Worm (Caenorhabditis elegans) whole organism, L2 larva: ENCODE data around the gene C05C12.4.

Experiments used
- aly-2 ChIP-seq: fragments of 150-350 bp; optimal IDR thresholded peaks from 2 replicates; lab custom pipeline; 2014; ENCODE audit warnings: missing biosample characterization, missing genetic modification characterization
- egl-27 ChIP-seq: sonication (generic microtip); optimal IDR thresholded peaks from 3 replicates; lab custom pipeline; 2017; ENCODE audit warnings: missing biosample characterization, missing genetic modification reagents, missing genetic modification characterization
- fos-1 ChIP-seq: fragments of 150-350 bp; optimal IDR thresholded peaks from 2 replicates; lab custom pipeline; 2014; ENCODE audit warnings: missing biosample characterization, missing genetic modification characterization
- lin-11 ChIP-seq: fragments of 150-350 bp; sonication (generic microtip); optimal IDR thresholded peaks from 2 replicates; lab custom pipeline; 2014; ENCODE audit warnings: missing biosample characterization, missing genetic modification characterization, inconsistent platforms, mixed read lengths
- lin-39 ChIP-seq: fragments of 150-350 bp; optimal IDR thresholded peaks from 2 replicates; lab custom pipeline; 2014; ENCODE audit warnings: missing biosample characterization, missing genetic modification reagents, missing genetic modification characterization
- nhr-6 ChIP-seq: fragments of 150-350 bp; optimal IDR thresholded peaks from 2 replicates; lab custom pipeline; 2014; ENCODE audit warnings: missing biosample characterization, missing genetic modification characterization
- peb-1 ChIP-seq: fragments of 150-350 bp; optimal IDR thresholded peaks from 2 replicates; lab custom pipeline; 2014; ENCODE audit warnings: missing biosample characterization, missing genetic modification characterization
- unc-39 ChIP-seq: fragments of 150-350 bp; optimal IDR thresholded peaks from 2 replicates; lab custom pipeline; 2014; ENCODE audit warnings: missing biosample characterization, missing genetic modification characterization
- ztf-11 ChIP-seq: sonication (generic microtip); optimal IDR thresholded peaks from 2 replicates; lab custom pipeline; 2017; ENCODE audit warnings: missing biosample characterization, missing genetic modification characterization

DNA sequence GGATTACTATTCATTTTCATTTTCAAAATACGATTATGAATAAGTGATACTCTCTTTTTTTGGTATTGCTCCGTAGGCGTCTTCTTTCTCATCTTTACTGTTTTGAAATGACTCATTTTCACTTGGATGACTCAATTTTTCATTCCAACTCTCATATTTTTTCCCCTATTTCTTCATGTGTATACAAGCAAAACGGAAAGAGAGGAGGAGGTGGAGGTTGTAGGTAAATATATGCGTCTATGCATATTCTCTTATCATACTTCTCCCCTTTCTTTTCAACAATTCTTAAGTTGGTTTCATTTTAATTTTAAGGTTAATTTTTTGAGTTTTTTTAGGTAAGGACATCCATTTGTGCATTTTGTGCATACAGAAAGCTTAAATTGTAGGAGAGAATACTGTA is 38.2 kb upstream of the C05C12.4 start:
- TF ChIP-seq peb-1 (tag; lab: Kevin White, UChicago) = no peak
- no peak for TF ChIP-seq ztf-11 (tag; lab: Kevin White, UChicago)
- no peak for TF ChIP-seq lin-11 (tag; lab: Kevin White, UChicago)
- TF ChIP-seq unc-39 (tag; lab: Kevin White, UChicago) = no peak
- TF ChIP-seq aly-2 = no peak
- peak; percentile 66 for TF ChIP-seq fos-1 (tag; lab: Kevin White, UChicago)
- no peak for TF ChIP-seq lin-39 (tag; lab: Kevin White, UChicago)
- no peak for TF ChIP-seq egl-27 (tag; lab: Kevin White, UChicago)
- no peak for TF ChIP-seq nhr-6 (tag; lab: Kevin White, UChicago)
